Worm (Caenorhabditis elegans) whole organism, early embryonic: Measurements from ENCODE around the gene F09B9.4.

Source experiments
- ama-1 ChIP-seq: fragments of 150-350 bp; optimal IDR thresholded peaks from 2 replicates; lab custom pipeline; 2014
- flt-1 ChIP-seq: fragments of 200-800 bp; sonication (Bioruptor generic); IDR thresholded peaks from 2 replicates; pipeline ENCODE4 v1.3.6; 2022; ENCODE audit warnings: missing genetic modification characterization, missing compliant biosample characterization
- hnd-1 ChIP-seq: sonication (generic microtip); optimal IDR thresholded peaks from 2 replicates; lab custom pipeline; 2016; ENCODE audit warnings: missing genetic modification characterization, missing compliant biosample characterization
- tbx-37 ChIP-seq: fragments of 200-800 bp; sonication (Bioruptor generic); conservative IDR thresholded peaks from 2 replicates; pipeline ENCODE4 v1.3.6; 2022; ENCODE audit warnings: missing genetic modification reagents, missing genetic modification characterization, missing compliant biosample characterization

- TF ChIP-seq hnd-1 (tag; lab: Kevin White, UChicago) (no peak), ama-1 (lab: Kevin White, UChicago) (no peak), tbx-37 (GFP tag; lab: Robert Waterston, UW) (no peak), flt-1 (GFP tag; lab: Robert Waterston, UW) (no peak)
Measured at ce11 chrX:10199202-10199601, 38.8 kb downstream of the F09B9.4 start.
